Fruit fly (Drosophila melanogaster): ENCODE data around the gene CG13995.

CG13995 gene

DNA sequence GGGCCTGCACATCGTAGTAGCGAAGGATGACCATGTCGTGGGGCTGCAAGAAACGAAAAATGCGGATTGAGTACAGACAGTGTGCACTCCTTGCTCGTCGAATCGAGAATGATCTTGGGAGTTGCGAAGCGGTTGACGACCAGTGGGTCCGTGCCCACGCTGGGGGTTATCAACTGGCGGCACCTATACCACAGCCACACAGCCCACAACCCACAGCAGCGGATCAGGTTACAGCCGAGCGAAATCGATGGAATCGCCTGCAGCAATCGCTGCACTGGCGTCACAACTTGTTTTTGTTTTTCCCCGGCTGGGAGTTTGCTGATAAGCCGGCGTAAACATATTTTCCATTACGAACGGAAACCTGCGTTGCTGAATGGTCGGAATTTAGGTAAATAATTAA is 8.6 kb upstream of the CG13995 start:
- TF ChIP-seq CG14711 (tag; optimal IDR thresholded peaks at IDR 0.05) (no peak), tj (GFP tag; optimal IDR thresholded peaks at IDR 0.05) (no peak), CG33017 (tag; optimal IDR thresholded peaks at IDR 0.05) (no peak), Crg-1 (GFP tag; optimal IDR thresholded peaks at IDR 0.05) (no peak), bab1 (GFP tag; optimal IDR thresholded peaks at IDR 0.05) (no peak), CG1620 (GFP tag; optimal IDR thresholded peaks at IDR 0.05) (no peak), cnc (optimal IDR thresholded peaks at IDR 0.05) (no peak), ovo (GFP tag; optimal IDR thresholded peaks at IDR 0.05) (no peak), toe (GFP tag; optimal IDR thresholded peaks at IDR 0.05) (no peak), CG11617 (GFP tag; optimal IDR thresholded peaks at IDR 0.05) (no peak), CG5204 (GFP tag; optimal IDR thresholded peaks at IDR 0.05) (no peak), CG12768 (GFP tag; optimal IDR thresholded peaks at IDR 0.05) (no peak), pad (GFP tag; optimal IDR thresholded peaks at IDR 0.05) (no peak), Clk (GFP tag; optimal IDR thresholded peaks at IDR 0.05) (no peak)

DNA sequence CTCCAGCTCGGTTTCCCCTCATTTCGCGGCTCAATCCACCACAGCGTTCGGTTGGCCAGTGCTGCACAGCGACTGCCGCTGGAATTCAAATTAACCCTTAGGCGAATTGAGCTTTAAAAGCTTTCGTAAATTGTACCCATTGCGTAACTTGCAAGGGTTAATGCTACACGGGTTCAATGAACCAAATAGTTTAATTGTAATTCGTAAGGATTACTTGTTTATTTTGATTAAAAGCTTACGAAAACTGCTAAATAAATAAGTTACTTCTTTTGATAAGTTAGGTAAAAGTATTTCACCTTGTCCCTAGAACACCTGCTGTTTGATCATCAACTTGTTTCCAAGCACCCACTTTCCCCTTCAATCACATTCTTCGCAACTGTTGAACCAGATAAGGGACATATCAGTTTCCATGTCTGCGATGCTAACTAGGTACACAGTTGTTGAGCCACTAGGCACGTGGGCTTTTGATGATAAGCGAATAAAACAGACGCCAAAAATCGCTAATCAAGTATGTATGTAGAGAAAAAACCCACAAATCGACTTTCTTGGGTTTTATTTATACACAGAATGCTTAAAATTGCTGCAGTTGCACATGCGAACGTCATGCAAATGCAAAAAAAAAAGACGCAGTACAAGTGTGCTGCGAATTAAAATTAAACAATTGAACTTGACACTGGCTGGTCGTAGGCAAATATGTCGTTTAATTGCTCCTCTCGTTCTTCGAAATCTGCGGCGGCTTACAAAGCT is 8.0 kb upstream of the CG13995 start, which contains the start of gene Pfas:
Gene Pfas, minus strand, starts transcription at position 79 of the 747 bp plus-strand sequence.
- peak; percentile 62 for TF ChIP-seq bab1 (GFP tag; optimal IDR thresholded peaks at IDR 0.05)
- TF ChIP-seq Hr96 (GFP tag; optimal IDR thresholded peaks at IDR 0.05): peak; percentile 72
- TF ChIP-seq CG11617 (GFP tag; optimal IDR thresholded peaks at IDR 0.05): peak; percentile 73
- TF ChIP-seq Crg-1 (GFP tag; optimal IDR thresholded peaks at IDR 0.05): peak; percentile 89
- TF ChIP-seq toe (GFP tag; optimal IDR thresholded peaks at IDR 0.05): no peak
- peak; percentile 12 for TF ChIP-seq Clk (GFP tag; optimal IDR thresholded peaks at IDR 0.05)
- peak; percentile 69 for TF ChIP-seq cic (GFP tag; optimal IDR thresholded peaks at IDR 0.05)
- peak; percentile 85 for TF ChIP-seq CG7101 (tag; optimal IDR thresholded peaks at IDR 0.05)
- no peak for TF ChIP-seq CG5204 (GFP tag; optimal IDR thresholded peaks at IDR 0.05)
- no peak for TF ChIP-seq ovo (GFP tag; optimal IDR thresholded peaks at IDR 0.05)
- no peak for TF ChIP-seq kay (GFP tag; ENCODE audit: borderline replicate concordance)
- peak; percentile 75 for TF ChIP-seq CG14711 (tag; optimal IDR thresholded peaks at IDR 0.05)
- peak; percentile 100 for TF ChIP-seq pad (GFP tag; optimal IDR thresholded peaks at IDR 0.05)
- TF ChIP-seq CG12768 (GFP tag; optimal IDR thresholded peaks at IDR 0.05): peak; percentile 62
- peak; percentile 38 for TF ChIP-seq CG7045 (GFP tag; optimal IDR thresholded peaks at IDR 0.05)
- TF ChIP-seq CG1620 (GFP tag; optimal IDR thresholded peaks at IDR 0.05): peak; percentile 69
- TF ChIP-seq CG33017 (tag; optimal IDR thresholded peaks at IDR 0.05): peak; percentile 76
- TF ChIP-seq Mnt (GFP tag; optimal IDR thresholded peaks at IDR 0.05): peak; percentile 85
- TF ChIP-seq cnc (optimal IDR thresholded peaks at IDR 0.05): no peak
- peak; percentile 97 for TF ChIP-seq tj (GFP tag; optimal IDR thresholded peaks at IDR 0.05)

DNA sequence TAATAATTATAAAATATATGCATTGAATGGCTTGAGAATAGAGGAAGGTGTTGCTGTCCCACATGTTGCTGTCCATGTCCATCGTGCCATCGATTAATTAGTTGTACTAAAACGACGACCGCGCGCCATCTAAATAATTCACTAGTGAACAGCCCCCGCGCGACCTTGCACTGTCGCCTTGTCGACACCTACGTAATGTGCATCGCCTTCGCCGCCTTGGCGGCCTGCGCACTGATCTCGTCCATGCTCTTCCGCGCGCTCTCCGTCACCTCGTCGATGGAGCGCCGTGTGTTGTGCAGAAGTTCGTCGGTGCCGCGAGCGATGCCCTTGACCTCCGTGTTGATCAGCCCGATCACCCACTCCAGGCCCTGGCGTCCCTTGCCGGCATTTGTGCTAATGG is 7.2 kb upstream of the CG13995 start:
- TF ChIP-seq tj (GFP tag; optimal IDR thresholded peaks at IDR 0.05): no peak
- TF ChIP-seq cic (GFP tag; optimal IDR thresholded peaks at IDR 0.05): no peak
- no peak for TF ChIP-seq Crg-1 (GFP tag; optimal IDR thresholded peaks at IDR 0.05)
- TF ChIP-seq CG5204 (GFP tag; optimal IDR thresholded peaks at IDR 0.05): no peak
- no peak for TF ChIP-seq Clk (GFP tag; optimal IDR thresholded peaks at IDR 0.05)
- no peak for TF ChIP-seq CG7101 (tag; optimal IDR thresholded peaks at IDR 0.05)
- TF ChIP-seq CG33017 (tag; optimal IDR thresholded peaks at IDR 0.05): no peak
- no peak for TF ChIP-seq pad (GFP tag; optimal IDR thresholded peaks at IDR 0.05)
- no peak for TF ChIP-seq CG1620 (GFP tag; optimal IDR thresholded peaks at IDR 0.05)
- no peak for TF ChIP-seq Mnt (GFP tag; optimal IDR thresholded peaks at IDR 0.05)
- no peak for TF ChIP-seq bab1 (GFP tag; optimal IDR thresholded peaks at IDR 0.05)
- TF ChIP-seq CG12768 (GFP tag; optimal IDR thresholded peaks at IDR 0.05): no peak
- no peak for TF ChIP-seq CG7045 (GFP tag; optimal IDR thresholded peaks at IDR 0.05)
- no peak for TF ChIP-seq Hr96 (GFP tag; optimal IDR thresholded peaks at IDR 0.05)
- TF ChIP-seq kay (GFP tag; ENCODE audit: borderline replicate concordance): no peak
- no peak for TF ChIP-seq ovo (GFP tag; optimal IDR thresholded peaks at IDR 0.05)
- TF ChIP-seq cnc (optimal IDR thresholded peaks at IDR 0.05): no peak
- no peak for TF ChIP-seq CG11617 (GFP tag; optimal IDR thresholded peaks at IDR 0.05)

DNA sequence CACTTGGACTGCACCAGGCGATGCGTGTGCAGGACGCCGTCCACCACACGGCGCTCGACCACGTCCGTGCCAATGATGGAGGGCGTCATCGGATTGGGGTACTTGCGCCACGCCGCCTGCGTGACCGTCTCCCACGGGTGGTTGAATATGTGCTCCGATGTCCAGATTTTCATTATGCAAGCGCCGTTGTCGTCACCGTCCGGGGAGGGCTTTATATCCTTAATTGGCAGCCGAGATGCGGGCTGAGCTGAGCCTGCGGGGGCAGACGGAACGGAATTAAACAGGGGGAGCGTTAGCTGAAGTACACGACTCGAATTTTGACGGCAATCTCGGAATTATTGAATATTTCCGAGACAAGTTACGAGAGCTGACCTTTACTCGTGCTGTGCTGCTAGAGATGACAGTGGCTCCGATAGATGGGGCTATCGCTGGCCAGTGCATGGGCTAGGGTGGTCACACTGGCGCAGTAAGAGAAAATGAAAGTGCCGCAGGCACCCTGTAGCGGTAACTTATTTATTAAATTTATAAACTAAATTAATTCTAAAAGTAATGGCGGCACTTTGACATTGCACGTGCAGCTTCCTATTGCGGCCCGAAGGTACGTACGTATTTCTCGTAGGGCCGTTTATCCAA is 6.5 kb upstream of the CG13995 start, which contains the start of gene IPIP:
Gene IPIP, plus strand, starts transcription at position 475 of the 633 bp plus-strand sequence.
- TF ChIP-seq CG12768 (GFP tag; optimal IDR thresholded peaks at IDR 0.05): peak; percentile 32
- peak; percentile 25 for TF ChIP-seq tj (GFP tag; optimal IDR thresholded peaks at IDR 0.05)
- TF ChIP-seq pad (GFP tag; optimal IDR thresholded peaks at IDR 0.05): peak; percentile 44
- no peak for TF ChIP-seq CG33017 (tag; optimal IDR thresholded peaks at IDR 0.05)
- TF ChIP-seq ovo (GFP tag; optimal IDR thresholded peaks at IDR 0.05): peak; percentile 43
- TF ChIP-seq Hr96 (GFP tag; optimal IDR thresholded peaks at IDR 0.05): peak; percentile 3
- no peak for TF ChIP-seq kay (GFP tag; ENCODE audit: borderline replicate concordance)
- TF ChIP-seq Crg-1 (GFP tag; optimal IDR thresholded peaks at IDR 0.05): no peak
- TF ChIP-seq CG7101 (tag; optimal IDR thresholded peaks at IDR 0.05): peak; percentile 54
- TF ChIP-seq cnc (optimal IDR thresholded peaks at IDR 0.05): no peak
- no peak for TF ChIP-seq CG7045 (GFP tag; optimal IDR thresholded peaks at IDR 0.05)
- peak; percentile 35 for TF ChIP-seq CG11617 (GFP tag; optimal IDR thresholded peaks at IDR 0.05)
- TF ChIP-seq CG14711 (tag; optimal IDR thresholded peaks at IDR 0.05): peak; percentile 20
- TF ChIP-seq Mnt (GFP tag; optimal IDR thresholded peaks at IDR 0.05): peak; percentile 91
- peak; percentile 72 for TF ChIP-seq bab1 (GFP tag; optimal IDR thresholded peaks at IDR 0.05)
- TF ChIP-seq cic (GFP tag; optimal IDR thresholded peaks at IDR 0.05): peak; percentile 2
- peak; percentile 17 for TF ChIP-seq CG1620 (GFP tag; optimal IDR thresholded peaks at IDR 0.05)

- peak; percentile 84 for TF ChIP-seq tj (GFP tag; optimal IDR thresholded peaks at IDR 0.05)
- TF ChIP-seq CG1620 (GFP tag; optimal IDR thresholded peaks at IDR 0.05): no peak
Observed at dm6 chr2L:6048542-6048941, 5.6 kb upstream of the CG13995 start, which contains the start of the genes CG34179 and slmo. Gene CG34179, minus strand, starts transcription at chr2L:6048706. Gene slmo, minus strand, starts transcription at chr2L:6048706.

All from whole organism, adult.